Worm (Caenorhabditis elegans) whole organism, early embryonic: Measurements from ENCODE around the gene nas-29.
"Not testable (repeated sequence)": the region's sequence is repeated elsewhere in the genome, so short reads cannot be mapped to it uniquely, and the experiment has no call there.

Experiments used
- B0310.2 ChIP-seq: sonication (generic microtip); optimal IDR thresholded peaks from 2 replicates; lab custom pipeline; 2016; ENCODE audit warnings: mild to moderate bottlenecking, missing genetic modification characterization, missing compliant biosample characterization
- F13C5.2 ChIP-seq: sonication (generic microtip); optimal IDR thresholded peaks from 2 replicates; lab custom pipeline; 2017; ENCODE audit warnings: mild to moderate bottlenecking, missing genetic modification characterization, inconsistent platforms, missing compliant biosample characterization
- aly-1 ChIP-seq: sonication (generic microtip); optimal IDR thresholded peaks from 2 replicates; lab custom pipeline; 2016; ENCODE audit warnings: missing genetic modification characterization, missing compliant biosample characterization
- ama-1 ChIP-seq: fragments of 150-350 bp; optimal IDR thresholded peaks from 2 replicates; lab custom pipeline; 2014
- ceh-13 ChIP-seq: fragments of 200-800 bp; sonication (Bioruptor generic); optimal IDR thresholded peaks from 2 replicates; lab custom pipeline; 2018; ENCODE audit warnings: mild to moderate bottlenecking, missing genetic modification characterization, missing compliant biosample characterization
- ceh-36 ChIP-seq: sonication (generic microtip); optimal IDR thresholded peaks from 2 replicates; lab custom pipeline; 2016; ENCODE audit warnings: missing genetic modification characterization, inconsistent platforms, missing compliant biosample characterization
- ets-7 ChIP-seq: sonication (generic microtip); optimal IDR thresholded peaks from 2 replicates; lab custom pipeline; 2016; ENCODE audit warnings: missing genotype, missing genetic modification characterization, missing compliant biosample characterization
- flt-1 ChIP-seq: fragments of 200-800 bp; sonication (Bioruptor generic); IDR thresholded peaks from 2 replicates; pipeline ENCODE4 v1.3.6; 2022; ENCODE audit warnings: missing genetic modification characterization, missing compliant biosample characterization
- hmbx-1 ChIP-seq: sonication (generic microtip); optimal IDR thresholded peaks from 2 replicates; lab custom pipeline; 2016; ENCODE audit warnings: mild to moderate bottlenecking, missing genetic modification characterization, missing compliant biosample characterization
- hmg-4 ChIP-seq: fragments of 200-800 bp; sonication (Bioruptor generic); optimal IDR thresholded peaks from 2 replicates; lab custom pipeline; 2018; ENCODE audit warnings: mild to moderate bottlenecking, missing genetic modification characterization, missing compliant biosample characterization
- hnd-1 ChIP-seq: sonication (generic microtip); optimal IDR thresholded peaks from 2 replicates; lab custom pipeline; 2016; ENCODE audit warnings: missing genetic modification characterization, missing compliant biosample characterization
- pes-1 ChIP-seq: fragments of 200-800 bp; sonication (Bioruptor generic); IDR thresholded peaks from 2 replicates; pipeline ENCODE4 v1.3.6; 2022; ENCODE audit warnings: missing genetic modification reagents, missing genetic modification characterization, missing compliant biosample characterization
- scrt-1 ChIP-seq: fragments of 200-800 bp; sonication (Bioruptor generic); IDR thresholded peaks from 2 replicates; pipeline ENCODE4 v1.3.6; 2022; ENCODE audit warnings: missing genetic modification characterization, missing compliant biosample characterization
- sea-1 ChIP-seq: fragments of 200-800 bp; sonication (Bioruptor generic); conservative IDR thresholded peaks from 2 replicates; pipeline ENCODE4 v1.3.6; 2022; ENCODE audit warnings: missing genetic modification characterization, missing compliant biosample characterization
- tbx-11 ChIP-seq: fragments of 200-800 bp; sonication (Bioruptor generic); IDR thresholded peaks from 2 replicates; pipeline ENCODE4 v1.3.6; 2022; ENCODE audit warnings: missing genetic modification characterization, missing compliant biosample characterization
- tbx-37 ChIP-seq: fragments of 200-800 bp; sonication (Bioruptor generic); conservative IDR thresholded peaks from 2 replicates; pipeline ENCODE4 v1.3.6; 2022; ENCODE audit warnings: missing genetic modification reagents, missing genetic modification characterization, missing compliant biosample characterization
- tra-4 ChIP-seq: sonication (generic microtip); optimal IDR thresholded peaks from 2 replicates; lab custom pipeline; 2017; ENCODE audit warnings: missing genetic modification characterization, missing compliant biosample characterization

nas-29 gene

DNA sequence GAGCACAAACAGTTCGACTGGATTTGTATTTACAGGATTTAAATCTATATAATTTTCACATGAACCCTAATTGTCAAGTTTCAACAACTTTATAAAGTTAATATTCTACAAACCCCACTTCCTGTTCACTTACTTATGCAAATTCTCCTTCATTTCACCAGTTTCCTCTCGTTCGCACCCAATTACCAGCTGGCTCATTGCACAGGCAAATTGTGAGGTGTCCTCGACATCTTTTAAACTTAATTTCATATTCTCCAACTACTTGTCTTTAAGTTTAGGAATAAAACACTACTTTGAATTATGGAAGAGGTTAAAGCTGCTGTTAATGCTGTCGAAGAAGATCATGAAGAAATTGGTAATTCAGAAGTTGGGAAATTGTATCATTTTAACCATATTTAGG, 30.6 kb upstream of the nas-29 start, which contains the start of gene C27D6.1:
Gene C27D6.1, plus strand, starts transcription at position 301 of the 400 bp plus-strand sequence.
- no peak for TF ChIP-seq ama-1 (lab: Kevin White, UChicago)
- no peak for TF ChIP-seq B0310.2 (tag; lab: Kevin White, UChicago)
- TF ChIP-seq aly-1 (tag; lab: Kevin White, UChicago): no peak
- TF ChIP-seq tra-4 (tag; lab: Kevin White, UChicago): no peak
- TF ChIP-seq ceh-36: no peak

DNA sequence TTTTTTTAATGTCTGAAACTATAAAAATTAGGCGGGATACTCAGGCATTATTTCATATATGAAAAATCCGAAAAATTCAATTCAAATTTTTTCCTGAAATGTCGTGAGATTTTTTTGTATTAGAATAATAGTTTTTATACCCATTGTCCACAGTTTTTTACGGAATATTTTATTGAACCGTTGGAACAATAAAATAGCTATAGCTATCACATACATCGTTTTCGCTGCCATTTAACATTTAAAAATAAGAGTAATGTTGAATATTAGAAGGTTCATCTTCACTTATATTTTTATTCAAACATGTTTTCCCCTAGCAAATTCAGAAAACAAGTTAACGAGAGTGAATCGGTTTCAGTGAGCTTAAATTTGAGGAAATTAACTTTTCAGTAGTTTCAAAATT, 29.8 kb upstream of the nas-29 start, which contains the start of gene C27D6.15:
Gene C27D6.15, plus strand, starts transcription at position 301 of the 400 bp plus-strand sequence.
- TF ChIP-seq B0310.2 (tag; lab: Kevin White, UChicago) (no peak), sea-1 (no peak), ets-7 (tag; lab: Kevin White, UChicago) (no peak), ama-1 (lab: Kevin White, UChicago) (no peak), hmbx-1 (tag; lab: Kevin White, UChicago) (no peak)

DNA sequence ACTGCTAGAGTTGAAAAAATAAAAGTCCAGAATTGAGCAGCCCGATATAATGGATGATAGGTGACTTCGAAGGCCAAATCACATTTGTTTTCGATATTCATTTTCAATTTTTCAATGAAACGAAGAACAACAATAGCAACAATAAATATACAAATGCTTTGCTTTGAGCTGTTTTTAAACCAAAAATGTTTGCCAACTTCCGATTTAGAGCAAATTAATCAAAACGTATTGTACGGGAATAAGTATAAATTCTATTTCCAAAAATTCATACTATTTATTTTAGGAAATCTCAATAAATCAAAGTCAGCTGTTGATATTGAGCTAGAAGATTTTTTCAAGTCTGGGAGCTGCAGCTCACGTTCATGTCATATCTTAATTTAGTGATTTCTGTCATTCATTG, 29.1 kb upstream of the nas-29 start, which contains the start of gene srb-1:
Gene srb-1, minus strand, starts transcription at position 101 of the 400 bp plus-strand sequence.
- TF ChIP-seq ceh-13 (GFP tag; lab: Kevin White, UChicago) (no peak), ama-1 (lab: Kevin White, UChicago) (no peak), hmg-4 (GFP tag; lab: Kevin White, UChicago) (no peak), sea-1 (no peak), scrt-1 (GFP tag; lab: Robert Waterston, UW) (no peak), F13C5.2 (tag; lab: Kevin White, UChicago) (no peak), pes-1 (GFP tag; lab: Robert Waterston, UW) (no peak), hnd-1 (tag; lab: Kevin White, UChicago) (no peak), B0310.2 (tag; lab: Kevin White, UChicago) (no peak), ceh-36 (no peak), tbx-11 (GFP tag; lab: Robert Waterston, UW) (no peak), aly-1 (tag; lab: Kevin White, UChicago) (no peak), flt-1 (GFP tag; lab: Robert Waterston, UW) (no peak), ets-7 (tag; lab: Kevin White, UChicago) (no peak), tbx-37 (GFP tag; lab: Robert Waterston, UW) (no peak), hmbx-1 (tag; lab: Kevin White, UChicago) (no peak), tra-4 (tag; lab: Kevin White, UChicago) (no peak)

DNA sequence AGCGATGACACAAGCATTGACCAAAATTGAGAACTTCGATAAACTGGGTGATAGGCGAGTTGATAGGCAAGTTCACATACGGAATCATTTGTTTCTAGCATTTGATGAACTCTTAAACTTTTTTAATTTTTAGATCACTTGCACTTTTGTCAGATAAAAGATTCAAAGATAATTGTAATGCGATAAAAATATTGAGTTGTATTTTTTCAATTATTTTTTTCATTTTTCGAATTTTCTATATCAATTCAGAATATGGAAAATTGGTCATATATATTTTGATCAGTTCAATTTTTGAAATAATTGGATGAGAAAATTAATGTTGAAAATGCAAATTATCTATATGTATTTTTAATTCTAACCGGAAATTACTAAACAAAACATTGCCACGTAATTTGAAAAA, 24.9 kb upstream of the nas-29 start, which contains the start of gene srb-3:
Gene srb-3, minus strand, starts transcription at position 101 of the 400 bp plus-strand sequence.
- TF ChIP-seq ama-1 (lab: Kevin White, UChicago) (no peak), F13C5.2 (tag; lab: Kevin White, UChicago) (no peak), aly-1 (tag; lab: Kevin White, UChicago) (no peak), ceh-36 (no peak), ceh-13 (GFP tag; lab: Kevin White, UChicago) (no peak), sea-1 (no peak), scrt-1 (GFP tag; lab: Robert Waterston, UW) (no peak), hmbx-1 (tag; lab: Kevin White, UChicago) (no peak), hmg-4 (GFP tag; lab: Kevin White, UChicago) (no peak), tbx-37 (GFP tag; lab: Robert Waterston, UW) (no peak), hnd-1 (tag; lab: Kevin White, UChicago) (no peak), flt-1 (GFP tag; lab: Robert Waterston, UW) (no peak), B0310.2 (tag; lab: Kevin White, UChicago) (no peak), tbx-11 (GFP tag; lab: Robert Waterston, UW) (no peak), pes-1 (GFP tag; lab: Robert Waterston, UW) (no peak)

DNA sequence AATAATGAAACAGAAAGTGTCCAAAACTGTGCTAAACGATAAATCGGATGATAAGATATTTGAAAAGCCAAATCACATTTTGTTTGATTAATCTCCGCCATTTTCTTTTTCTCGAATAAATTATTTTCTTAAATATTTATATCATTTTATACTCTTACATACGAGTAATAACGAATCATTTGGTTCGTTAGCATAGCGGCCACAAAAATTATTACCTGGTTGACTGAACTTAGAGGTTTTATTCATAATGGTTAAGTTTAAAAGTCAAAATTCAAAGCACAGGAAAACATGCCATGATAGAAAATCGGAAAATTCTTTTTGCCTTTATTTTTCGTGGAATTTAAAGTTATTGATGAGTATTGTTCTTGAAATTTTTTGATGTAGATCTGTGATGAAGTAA, 21.4 kb upstream of the nas-29 start, which contains the start of gene srb-5:
Gene srb-5, minus strand, starts transcription at position 101 of the 400 bp plus-strand sequence.
- no peak for TF ChIP-seq ets-7 (tag; lab: Kevin White, UChicago)
- TF ChIP-seq aly-1 (tag; lab: Kevin White, UChicago): no peak
- TF ChIP-seq flt-1 (GFP tag; lab: Robert Waterston, UW): no peak
- TF ChIP-seq hmg-4 (GFP tag; lab: Kevin White, UChicago): no peak
- no peak for TF ChIP-seq hmbx-1 (tag; lab: Kevin White, UChicago)
- no peak for TF ChIP-seq tra-4 (tag; lab: Kevin White, UChicago)
- no peak for TF ChIP-seq F13C5.2 (tag; lab: Kevin White, UChicago)
- TF ChIP-seq scrt-1 (GFP tag; lab: Robert Waterston, UW): no peak
- TF ChIP-seq ceh-36: no peak
- no peak for TF ChIP-seq ceh-13 (GFP tag; lab: Kevin White, UChicago)
- no peak for TF ChIP-seq pes-1 (GFP tag; lab: Robert Waterston, UW)
- no peak for TF ChIP-seq tbx-11 (GFP tag; lab: Robert Waterston, UW)
- no peak for TF ChIP-seq B0310.2 (tag; lab: Kevin White, UChicago)
- TF ChIP-seq sea-1: no peak
- TF ChIP-seq ama-1 (lab: Kevin White, UChicago): no peak
- TF ChIP-seq tbx-37 (GFP tag; lab: Robert Waterston, UW): no peak
- no peak for TF ChIP-seq hnd-1 (tag; lab: Kevin White, UChicago)

DNA sequence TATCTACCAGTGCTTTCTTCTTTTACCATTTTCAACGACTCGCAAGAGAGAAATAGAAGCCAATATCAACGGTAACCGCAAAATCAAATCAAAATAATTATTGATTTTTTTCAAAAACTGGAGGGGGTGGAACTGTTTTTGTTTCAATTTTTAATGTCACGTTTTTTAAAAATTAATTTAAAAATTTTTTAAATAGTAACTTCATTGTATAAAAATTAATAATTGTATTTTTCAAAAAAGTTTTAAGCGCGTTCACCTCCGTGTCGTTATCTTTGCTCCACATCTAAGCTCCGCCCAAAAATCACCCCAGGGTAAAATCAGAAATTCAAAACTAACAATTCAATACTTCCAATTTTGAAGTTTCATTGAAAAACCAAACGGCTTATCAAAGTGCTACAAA, 19.3 kb upstream of the nas-29 start, which contains the start of gene C27D6.11:
Gene C27D6.11, minus strand, starts transcription at position 101 of the 400 bp plus-strand sequence.
- no peak for TF ChIP-seq tra-4 (tag; lab: Kevin White, UChicago)
- TF ChIP-seq ets-7 (tag; lab: Kevin White, UChicago): no peak
- TF ChIP-seq aly-1 (tag; lab: Kevin White, UChicago): no peak
- TF ChIP-seq ceh-13 (GFP tag; lab: Kevin White, UChicago): no peak
- TF ChIP-seq hmg-4 (GFP tag; lab: Kevin White, UChicago): no peak
- TF ChIP-seq tbx-11 (GFP tag; lab: Robert Waterston, UW): no peak
- no peak for TF ChIP-seq flt-1 (GFP tag; lab: Robert Waterston, UW)
- no peak for TF ChIP-seq hmbx-1 (tag; lab: Kevin White, UChicago)
- no peak for TF ChIP-seq hnd-1 (tag; lab: Kevin White, UChicago)

DNA sequence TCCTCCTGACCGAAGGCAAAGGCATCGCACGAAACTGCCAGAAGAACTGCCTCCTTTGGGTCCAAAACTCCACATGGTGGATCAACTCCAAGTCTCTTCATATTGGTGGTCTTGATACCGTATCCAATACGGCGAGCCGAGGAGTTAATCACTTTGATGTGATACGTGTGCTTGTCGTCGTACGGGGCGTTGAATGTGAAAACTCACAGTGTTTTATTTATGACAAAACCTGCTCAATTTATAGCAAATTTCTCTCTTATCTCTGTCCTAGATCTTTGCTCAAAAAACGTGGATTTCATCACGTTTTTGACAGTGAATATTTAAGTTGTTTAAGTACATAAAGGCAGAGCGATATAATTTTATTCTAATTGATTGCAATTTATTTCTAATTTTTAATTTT, 16.9 kb upstream of the nas-29 start, which contains the start of gene F58A6.9:
Gene F58A6.9, minus strand, starts transcription at position 101 of the 400 bp plus-strand sequence.
- TF ChIP-seq tbx-37 (GFP tag; lab: Robert Waterston, UW); ets-7 (tag; lab: Kevin White, UChicago); hmbx-1 (tag; lab: Kevin White, UChicago): not testable (repeated sequence)
